Worm (Caenorhabditis elegans) whole organism, L1 larva: ENCODE results near the gene F59B10.5.

Source experiments
- dpl-1 ChIP-seq, 3 experiments: fragments of 150-350 bp in 2 of 3; sonication (generic microtip) in 1 of 3; optimal IDR thresholded peaks; 2 replicates each; lab custom pipeline; 2014 to 2017; ENCODE audit warnings: missing biosample characterization in 3 of 3, missing genetic modification characterization in 3 of 3, missing genetic modification reagents in 3 of 3
- jun-1 ChIP-seq: fragments of 150-350 bp; optimal IDR thresholded peaks from 2 replicates; lab custom pipeline; 2014; ENCODE audit warnings: missing biosample characterization, missing genetic modification reagents, missing genetic modification characterization
- lin-15B ChIP-seq: fragments of 150-350 bp; sonication (generic microtip); optimal IDR thresholded peaks from 3 replicates; lab custom pipeline; 2014; ENCODE audit warnings: missing biosample characterization, missing genetic modification characterization
- mep-1 ChIP-seq: fragments of 150-350 bp; optimal IDR thresholded peaks from 2 replicates; lab custom pipeline; 2014; ENCODE audit warnings: missing biosample characterization, missing genetic modification characterization
- nhr-11 ChIP-seq: fragments of 150-350 bp; optimal IDR thresholded peaks from 2 replicates; lab custom pipeline; 2014; ENCODE audit warnings: missing biosample characterization, missing genetic modification characterization
- nhr-12 ChIP-seq: sonication (generic microtip); optimal IDR thresholded peaks from 2 replicates; lab custom pipeline; 2017; ENCODE audit warnings: missing biosample characterization, missing genetic modification characterization
- nhr-76 ChIP-seq: sonication (generic microtip); optimal IDR thresholded peaks from 2 replicates; lab custom pipeline; 2017; ENCODE audit warnings: missing biosample characterization, missing genetic modification characterization
- rnt-1 ChIP-seq: sonication (generic microtip); optimal IDR thresholded peaks from 2 replicates; lab custom pipeline; 2016; ENCODE audit warnings: mild to moderate bottlenecking, missing genetic modification characterization, moderate library complexity, missing compliant biosample characterization
- skn-1 ChIP-seq: fragments of 150-350 bp; optimal IDR thresholded peaks from 2 replicates; lab custom pipeline; 2014; ENCODE audit warnings: missing biosample characterization, missing genetic modification characterization
- unc-86 ChIP-seq: sonication (generic microtip); optimal IDR thresholded peaks from 2 replicates; lab custom pipeline; 2016; ENCODE audit warnings: missing genetic modification characterization, missing compliant biosample characterization
- vab-15 ChIP-seq: sonication (generic microtip); optimal IDR thresholded peaks from 2 replicates; lab custom pipeline; 2017; ENCODE audit warnings: missing genotype, mild to moderate bottlenecking, missing genetic modification characterization, missing compliant biosample characterization
- ztf-4 ChIP-seq: fragments of 150-350 bp; optimal IDR thresholded peaks from 2 replicates; lab custom pipeline; 2014; ENCODE audit warnings: missing biosample characterization, missing genetic modification characterization

DNA sequence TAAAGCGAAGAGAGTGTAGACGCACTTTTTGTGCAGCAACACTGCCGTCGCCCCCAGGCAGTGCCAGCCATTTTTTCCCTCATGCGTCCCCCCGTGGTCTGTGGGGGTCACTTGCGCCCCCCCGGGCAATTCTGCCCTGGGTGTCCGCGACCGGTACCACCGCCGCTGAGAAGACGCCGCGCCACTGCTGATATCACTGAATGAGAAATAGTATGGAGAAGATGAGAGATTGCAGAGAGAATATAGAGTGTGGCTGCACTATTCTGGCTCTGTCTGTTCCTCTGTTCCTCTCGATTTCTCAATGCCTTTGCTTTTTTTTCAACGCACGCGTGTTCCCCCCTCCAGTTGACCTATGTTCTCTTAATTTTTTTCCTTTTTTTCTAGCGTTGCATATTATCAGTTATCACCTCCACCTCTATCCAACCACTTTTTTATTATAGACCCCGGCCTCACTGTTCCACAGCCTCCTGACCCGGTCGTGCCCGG is 4.2 kb upstream of the F59B10.5 start, which contains the start of gene mab-10:
- TF ChIP-seq nhr-12 (tag; lab: Kevin White, UChicago) (no peak), ztf-4 (no peak), dpl-1 (GFP tag; optimal IDR thresholded peaks at IDR 0.05; lab: Kevin White, UChicago) (no peak), mep-1 (tag; lab: Kevin White, UChicago) (no peak), lin-15B (no peak), nhr-76 (tag; lab: Kevin White, UChicago) (no peak), skn-1 (tag; lab: Kevin White, UChicago) (no peak), jun-1 (tag; lab: Kevin White, UChicago) (no peak), vab-15 (no peak), nhr-11 (no peak), unc-86 (no peak), rnt-1 (tag; lab: Kevin White, UChicago) (peak; percentile 0)
